Fruit fly (Drosophila melanogaster): ENCODE data around the gene CG10512.

DNA sequence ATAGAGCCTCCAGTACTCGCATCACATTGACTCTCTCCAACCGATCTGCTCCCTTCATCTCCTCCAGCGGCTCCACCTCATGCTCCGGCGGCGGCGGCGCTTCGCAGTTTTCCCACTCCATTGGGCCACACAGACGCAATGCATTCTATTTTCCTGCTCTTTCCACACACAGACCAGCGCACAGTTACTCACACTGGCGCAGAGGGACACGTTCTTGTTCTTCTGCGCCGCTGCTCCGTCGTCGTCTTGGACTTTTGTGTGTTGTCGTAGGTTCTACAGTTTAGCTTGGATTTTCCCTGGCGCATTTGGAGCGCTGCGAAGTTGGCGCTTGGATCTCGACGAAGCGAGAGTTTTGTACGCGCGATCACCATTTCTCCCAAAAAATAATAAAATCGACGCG is 23.6 kb downstream of the CG10512 start, which contains the start of gene Eip78C:
- TF ChIP-seq insv (optimal IDR thresholded peaks at IDR 0.05) (no peak), h (optimal IDR thresholded peaks at IDR 0.05) (no peak), Myc (optimal IDR thresholded peaks at IDR 0.05) (no peak), Sin3A (optimal IDR thresholded peaks at IDR 0.05) (no peak), psq (optimal IDR thresholded peaks at IDR 0.05) (no peak), ttk (optimal IDR thresholded peaks at IDR 0.05) (no peak)
